Fruit fly (Drosophila melanogaster) whole organism, embryonic: ENCODE measurements around the gene E2f1.

Source experiments
- CG6765 ChIP-seq: fragments of 200-800 bp; sonication (Bioruptor generic); optimal IDR thresholded peaks from 3 replicates; lab custom pipeline; 2017; ENCODE audit warnings: missing biosample characterization, mild to moderate bottlenecking, missing genetic modification characterization
- CG8944 ChIP-seq: fragments of 200-800 bp; sonication (Bioruptor generic); optimal IDR thresholded peaks from 3 replicates; lab custom pipeline; 2016; ENCODE audit warnings: missing biosample characterization, missing genetic modification characterization
- Dbx ChIP-seq: fragments of 200-800 bp; sonication (Bioruptor generic); IDR thresholded peaks from 3 replicates; pipeline ENCODE4 v1.3.6; 2022; ENCODE audit warnings: missing biosample characterization, missing genetic modification characterization
- Ets65A ChIP-seq: fragments of 200-800 bp; sonication (Bioruptor generic); peaks from one replicate; lab custom pipeline; 2016; ENCODE audit warnings: missing biosample characterization, missing genetic modification characterization
- Gug ChIP-seq: fragments of 200-800 bp; sonication (Bioruptor generic); IDR thresholded peaks from 4 replicates; pipeline ENCODE4 v1.3.6; 2022; ENCODE audit warnings: missing biosample characterization, missing genetic modification characterization
- Hmr ChIP-seq: fragments of 200-800 bp; sonication (Bioruptor generic); optimal IDR thresholded peaks from 3 replicates; lab custom pipeline; 2017; ENCODE audit warnings: mild to moderate bottlenecking, missing biosample characterization, missing genetic modification reagents, missing genetic modification characterization
- Med ChIP-seq: fragments of 200-800 bp; sonication (Bioruptor generic); peaks from one replicate; lab custom pipeline; 2016; ENCODE audit warnings: missing biosample characterization, missing genetic modification characterization, mild to moderate bottlenecking, inconsistent platforms, moderate library complexity
- PHDP ChIP-seq: fragments of 200-800 bp; sonication (Bioruptor generic); optimal IDR thresholded peaks from 3 replicates; lab custom pipeline; 2018; ENCODE audit warnings: missing biosample characterization, mild to moderate bottlenecking, missing genetic modification characterization, moderate library complexity
- ems ChIP-seq: fragments of 200-800 bp; sonication (Bioruptor generic); optimal IDR thresholded peaks from 3 replicates; lab custom pipeline; 2016; ENCODE audit warnings: missing biosample characterization, missing genetic modification characterization
- lola ChIP-seq, 3 experiments: fragments of >200 bp in 2 of 3; fragments of 200-800 bp in 1 of 3; sonication (Bioruptor generic) in 1 of 3; optimal IDR thresholded peaks; 2 replicates each; lab custom pipeline; 2017 to 2019; ENCODE audit warnings: missing biosample characterization in 3 of 3, missing genetic modification characterization in 3 of 3, mild to moderate bottlenecking in 1 of 3, moderate library complexity in 1 of 3
- mirr ChIP-seq: fragments of 200-800 bp; sonication (Bioruptor generic); optimal IDR thresholded peaks from 3 replicates; lab custom pipeline; 2018; ENCODE audit warnings: missing biosample characterization, mild to moderate bottlenecking, missing genetic modification characterization
- rib ChIP-seq: fragments of 200-800 bp; sonication (Bioruptor generic); IDR thresholded peaks from 2 replicates; pipeline ENCODE4 v1.3.6; 2022; ENCODE audit warnings: missing biosample characterization, missing genetic modification characterization
- usp ChIP-seq: fragments of >200 bp; optimal IDR thresholded peaks from 2 replicates; lab custom pipeline; 2017; ENCODE audit warnings: missing biosample characterization, missing genetic modification characterization

DNA sequence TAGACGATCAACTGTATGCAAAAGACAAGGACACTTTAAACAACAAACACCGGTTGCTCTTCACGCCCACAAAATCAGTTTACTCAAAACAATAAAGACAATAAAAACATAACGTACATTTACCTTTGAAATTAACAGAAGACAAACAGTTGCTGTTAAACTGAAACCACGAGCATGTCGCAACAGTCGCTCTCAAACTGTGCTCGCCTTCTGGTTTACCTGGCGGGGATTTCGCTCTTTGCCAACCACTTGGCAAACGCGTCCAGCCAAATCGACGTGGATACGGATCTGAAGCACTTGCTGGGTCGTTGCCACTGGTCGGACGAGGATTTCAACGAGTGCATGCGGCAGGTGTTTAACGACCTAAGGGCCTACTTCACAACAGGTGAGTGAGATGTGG is 4.7 kb upstream of the E2f1 start:
- no peak for TF ChIP-seq rib (GFP tag; lab: Robert Waterston, UW)
- TF ChIP-seq Hmr (GFP tag; lab: Kevin White, UChicago) = no peak
- no peak for TF ChIP-seq CG6765
- no peak for TF ChIP-seq Dbx
- no peak for TF ChIP-seq lola (GFP tag; optimal IDR thresholded peaks at IDR 0.05; lab: Kevin White, UChicago)
- TF ChIP-seq Med (GFP tag; lab: Kevin White, UChicago) = no peak
- no peak for TF ChIP-seq mirr
- no peak for TF ChIP-seq Gug (GFP tag; lab: Robert Waterston, UW)
- TF ChIP-seq ems (GFP tag; lab: Kevin White, UChicago) = no peak
- no peak for TF ChIP-seq usp (GFP tag; lab: Kevin White, UChicago)
- no peak for TF ChIP-seq PHDP (tag; lab: Kevin White, UChicago)
- no peak for TF ChIP-seq CG8944 (GFP tag; lab: Kevin White, UChicago)
- TF ChIP-seq Ets65A (GFP tag; lab: Kevin White, UChicago) = no peak
